Fruit fly (Drosophila melanogaster): ENCODE measurements around the gene mkg-p.

mkg-p gene

dm6 chr3L:8446050-8446781, 41.1 kb upstream of the mkg-p start (continued):
- TF ChIP-seq Dfd (GFP tag; optimal IDR thresholded peaks at IDR 0.05) = no peak
- TF ChIP-seq stc (GFP tag; IDR thresholded peaks at IDR 0.05) = no peak; the same call in 1 of the 2 replicates
- no peak for TF ChIP-seq run (tag; optimal IDR thresholded peaks at IDR 0.05)
- TF ChIP-seq lola (GFP tag; optimal IDR thresholded peaks at IDR 0.05) = no peak
- TF ChIP-seq CG12236 (GFP tag; optimal IDR thresholded peaks at IDR 0.05) = no peak
- peak; percentile 71 for TF ChIP-seq CG7839 (tag; optimal IDR thresholded peaks at IDR 0.05)
- TF ChIP-seq Jarid2 (GFP tag; optimal IDR thresholded peaks at IDR 0.05) = no peak
- peak; percentile 9 for TF ChIP-seq Chrac-16 (GFP tag; optimal IDR thresholded peaks at IDR 0.05)
- peak; percentile 71 for TF ChIP-seq gem (tag; optimal IDR thresholded peaks at IDR 0.05)
- TF ChIP-seq CG6791 (GFP tag; IDR thresholded peaks at IDR 0.05; ENCODE audit: partially characterized antibody) = no peak
- TF ChIP-seq exex (tag; optimal IDR thresholded peaks at IDR 0.05) = peak; percentile 40
- TF ChIP-seq Pdp1 (GFP tag; optimal IDR thresholded peaks at IDR 0.05) = peak; percentile 47 to 85
- peak; percentile 71 for TF ChIP-seq CG11504 (tag; optimal IDR thresholded peaks at IDR 0.05)
- no peak for TF ChIP-seq Hr78 (GFP tag; optimal IDR thresholded peaks at IDR 0.05)
- TF ChIP-seq wdn (GFP tag; IDR thresholded peaks at IDR 0.05) = peak; percentile 60; the same call in 1 of the 2 replicates
- TF ChIP-seq CG10543 (GFP tag; optimal IDR thresholded peaks at IDR 0.05) = peak; percentile 65
- TF ChIP-seq CG10959 (GFP tag; IDR thresholded peaks at IDR 0.05) = no peak
- TF ChIP-seq Hsf (GFP tag; optimal IDR thresholded peaks at IDR 0.05) = peak; percentile 54
- TF ChIP-seq CG8290 (GFP tag; optimal IDR thresholded peaks at IDR 0.05) = no peak
- TF ChIP-seq CG8290 (tag; optimal IDR thresholded peaks at IDR 0.05) = peak in 1 of 2 experiments; percentile 70
- TF ChIP-seq gcm2 (GFP tag; optimal IDR thresholded peaks at IDR 0.05) = no peak
- no peak; the same call in 2 of the 3 replicates for TF ChIP-seq tgo (GFP tag; IDR thresholded peaks at IDR 0.05)
- peak; percentile 59 for TF ChIP-seq scrt (GFP tag; optimal IDR thresholded peaks at IDR 0.05)
- TF ChIP-seq PHDP (tag; optimal IDR thresholded peaks at IDR 0.05) = peak; percentile 69
- TF ChIP-seq caup (GFP tag; optimal IDR thresholded peaks at IDR 0.05; ENCODE audit: severe bottlenecking) = peak; percentile 70
- TF ChIP-seq crc (GFP tag; optimal IDR thresholded peaks at IDR 0.05) = peak; percentile 55
- peak; percentile 26 for TF ChIP-seq fd96Cb (tag; optimal IDR thresholded peaks at IDR 0.05)
- TF ChIP-seq CG2120 (GFP tag; optimal IDR thresholded peaks at IDR 0.05) = peak; percentile 80
- no peak for TF ChIP-seq CG7987 (GFP tag; optimal IDR thresholded peaks at IDR 0.05)
- peak; percentile 55 for TF ChIP-seq zfh2 (GFP tag; optimal IDR thresholded peaks at IDR 0.05)
- TF ChIP-seq Doc3 (GFP tag; IDR thresholded peaks at IDR 0.05; ENCODE audit: partially characterized antibody) = no peak
- TF ChIP-seq otp (GFP tag; IDR thresholded peaks at IDR 0.05) = no peak
- TF ChIP-seq Ets65A (GFP tag) = peak; percentile 68
- no peak for TF ChIP-seq ash1 (GFP tag; optimal IDR thresholded peaks at IDR 0.05)
- TF ChIP-seq row (GFP tag; IDR thresholded peaks at IDR 0.05) = peak; percentile 61
- no peak for TF ChIP-seq CG42726 (GFP tag; IDR thresholded peaks at IDR 0.05; ENCODE audit: partially characterized antibody)
- no peak for TF ChIP-seq so (GFP tag; IDR thresholded peaks at IDR 0.05)
- TF ChIP-seq sqz (GFP tag; optimal IDR thresholded peaks at IDR 0.05) = no peak
- TF ChIP-seq CG10654 (GFP tag; optimal IDR thresholded peaks at IDR 0.05) = no peak
- TF ChIP-seq trh (GFP tag; optimal IDR thresholded peaks at IDR 0.05) = no peak
- TF ChIP-seq D19A (tag; optimal IDR thresholded peaks at IDR 0.05) = peak; percentile 34
- TF ChIP-seq CG17802 (tag; optimal IDR thresholded peaks at IDR 0.05) = no peak
- TF ChIP-seq zf30C (GFP tag; optimal IDR thresholded peaks at IDR 0.05) = no peak
- TF ChIP-seq tll (GFP tag; optimal IDR thresholded peaks at IDR 0.05) = no peak
- no peak for TF ChIP-seq Taf1 (GFP tag; IDR thresholded peaks at IDR 0.05)
- no peak for TF ChIP-seq zen2 (GFP tag; IDR thresholded peaks at IDR 0.05; ENCODE audit: partially characterized antibody)
- peak; percentile 65 for TF ChIP-seq NFAT (GFP tag; IDR thresholded peaks at IDR 0.05)
- TF ChIP-seq yki (optimal IDR thresholded peaks at IDR 0.05) = no peak
- peak; percentile 79 for TF ChIP-seq CG11695 (GFP tag; IDR thresholded peaks at IDR 0.05)

All from whole organism, embryonic.